Worm (Caenorhabditis elegans): Measurements from ENCODE around the gene nsph-4.3.

DNA sequence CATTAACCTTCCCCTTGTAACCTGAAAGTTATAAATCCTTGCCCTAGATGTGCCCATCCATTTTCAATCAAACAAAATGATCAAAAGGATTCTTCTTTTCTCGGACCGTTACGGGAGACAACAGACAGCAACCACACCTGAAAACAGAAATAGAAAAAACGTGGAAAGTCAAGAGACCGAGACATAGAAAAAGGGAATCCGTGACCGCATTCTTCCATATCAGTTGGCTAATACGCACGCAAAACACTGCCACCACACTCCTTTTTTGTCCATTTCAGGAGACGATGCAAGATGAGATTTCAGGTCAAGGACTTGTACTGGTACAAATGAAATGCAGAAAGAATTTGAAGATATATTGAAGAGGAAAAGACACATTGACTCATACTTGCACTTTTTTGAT lies 9.2 kb upstream of the nsph-4.3 start:
- TF ChIP-seq W03F9.2 (tag; optimal IDR thresholded peaks at IDR 0.05) (no peak), him-1 (tag; optimal IDR thresholded peaks at IDR 0.05) (no peak)
